Worm (Caenorhabditis elegans) whole organism, mixed stage, embryonic: ENCODE data around the gene T14G8.2.

Source experiments
- M03D4.4 ChIP-seq: sonication (generic microtip); optimal IDR thresholded peaks from 2 replicates; lab custom pipeline; 2017; ENCODE audit warnings: mild to moderate bottlenecking, missing genetic modification characterization, missing compliant biosample characterization
- bed-3 ChIP-seq: fragments of 200-800 bp; sonication (Bioruptor generic); optimal IDR thresholded peaks from 3 replicates; lab custom pipeline; 2018; ENCODE audit warnings: mild to moderate bottlenecking, missing genetic modification characterization, moderate library complexity, missing compliant biosample characterization
- ceh-39 ChIP-seq: fragments of 150-350 bp; optimal IDR thresholded peaks from 2 replicates; lab custom pipeline; 2014; ENCODE audit warnings: missing biosample characterization, missing genetic modification characterization
- ceh-43 ChIP-seq: fragments of 200-800 bp; sonication (Bioruptor generic); optimal IDR thresholded peaks from 2 replicates; lab custom pipeline; 2018; ENCODE audit warnings: mild to moderate bottlenecking, missing genetic modification characterization, moderate library complexity, missing compliant biosample characterization
- ceh-83 ChIP-seq: fragments of 200-800 bp; sonication (Bioruptor generic); optimal IDR thresholded peaks from 2 replicates; lab custom pipeline; 2018; ENCODE audit warnings: mild to moderate bottlenecking, missing genetic modification characterization, missing compliant biosample characterization
- ces-1 ChIP-seq: fragments of 150-350 bp; optimal IDR thresholded peaks from 2 replicates; lab custom pipeline; 2014; ENCODE audit warnings: missing biosample characterization, missing genetic modification reagents, missing genetic modification characterization
- cnd-1 ChIP-seq: fragments of 200-800 bp; sonication (Bioruptor generic); optimal IDR thresholded peaks from 2 replicates; lab custom pipeline; 2018; ENCODE audit warnings: mild to moderate bottlenecking, missing genetic modification characterization, missing compliant biosample characterization
- drap-1 ChIP-seq: fragments of 200-800 bp; sonication (Bioruptor generic); optimal IDR thresholded peaks from 3 replicates; lab custom pipeline; 2018; ENCODE audit warnings: mild to moderate bottlenecking, missing genetic modification characterization, missing compliant biosample characterization
- elt-3 ChIP-seq: fragments of 150-350 bp; optimal IDR thresholded peaks from 2 replicates; lab custom pipeline; 2014; ENCODE audit warnings: missing biosample characterization, missing genetic modification characterization
- flh-1 ChIP-seq: fragments of 200-800 bp; sonication (Bioruptor generic); optimal IDR thresholded peaks from 2 replicates; lab custom pipeline; 2018; ENCODE audit warnings: mild to moderate bottlenecking, missing genetic modification characterization, moderate library complexity, missing compliant biosample characterization
- ham-2 ChIP-seq: fragments of 200-800 bp; sonication (Bioruptor generic); optimal IDR thresholded peaks from 2 replicates; lab custom pipeline; 2018; ENCODE audit warnings: mild to moderate bottlenecking, missing genetic modification characterization, missing compliant biosample characterization
- hlh-1 ChIP-seq: fragments of 150-350 bp; optimal IDR thresholded peaks from 2 replicates; lab custom pipeline; 2014; ENCODE audit warnings: missing biosample characterization, missing genetic modification reagents, missing genetic modification characterization
- lin-13 ChIP-seq: fragments of 150-350 bp; optimal IDR thresholded peaks from 2 replicates; lab custom pipeline; 2014; ENCODE audit warnings: missing biosample characterization, missing genetic modification characterization
- lin-32 ChIP-seq: fragments of 200-800 bp; sonication (Bioruptor generic); optimal IDR thresholded peaks from 2 replicates; lab custom pipeline; 2018; ENCODE audit warnings: mild to moderate bottlenecking, missing genetic modification characterization, missing compliant biosample characterization
- lsy-2 ChIP-seq: fragments of 150-350 bp; optimal IDR thresholded peaks from 2 replicates; lab custom pipeline; 2014; ENCODE audit warnings: missing biosample characterization, missing genetic modification characterization
- mab-5 ChIP-seq: fragments of 150-350 bp; optimal IDR thresholded peaks from 2 replicates; lab custom pipeline; 2014; ENCODE audit warnings: missing biosample characterization, missing genetic modification characterization
- mep-1 ChIP-seq: fragments of 150-350 bp; optimal IDR thresholded peaks from 2 replicates; lab custom pipeline; 2017; ENCODE audit warnings: missing biosample characterization, missing genetic modification reagents, missing genetic modification characterization, inconsistent platforms
- mls-2 ChIP-seq: sonication (generic microtip); optimal IDR thresholded peaks from 2 replicates; lab custom pipeline; 2016; ENCODE audit warnings: mild to moderate bottlenecking, missing genetic modification characterization, moderate library complexity, missing compliant biosample characterization
- nhr-12 ChIP-seq: fragments of 150-350 bp; optimal IDR thresholded peaks from 2 replicates; lab custom pipeline; 2014; ENCODE audit warnings: missing biosample characterization, missing genetic modification characterization
- nhr-2 ChIP-seq: fragments of 150-350 bp; optimal IDR thresholded peaks from 2 replicates; lab custom pipeline; 2014; ENCODE audit warnings: missing biosample characterization, missing genetic modification characterization
- nhr-237 ChIP-seq: fragments of 150-350 bp; optimal IDR thresholded peaks from 2 replicates; lab custom pipeline; 2014; ENCODE audit warnings: missing biosample characterization, missing genetic modification characterization
- nhr-28 ChIP-seq: fragments of 150-350 bp; optimal IDR thresholded peaks from 2 replicates; lab custom pipeline; 2014; ENCODE audit warnings: missing biosample characterization, missing genetic modification characterization
- nhr-76 ChIP-seq: sonication (generic microtip); optimal IDR thresholded peaks from 2 replicates; lab custom pipeline; 2017; ENCODE audit warnings: missing biosample characterization, missing genetic modification characterization
- pha-4 ChIP-seq: fragments of 150-350 bp; optimal IDR thresholded peaks from 2 replicates; lab custom pipeline; 2018; ENCODE audit warnings: missing biosample characterization, missing genetic modification reagents, missing genetic modification characterization
- sem-2 ChIP-seq: fragments of 200-800 bp; sonication (Bioruptor generic); optimal IDR thresholded peaks from 2 replicates; lab custom pipeline; 2018; ENCODE audit warnings: mild to moderate bottlenecking, missing genetic modification characterization, missing compliant biosample characterization
- snpc-4 ChIP-seq: fragments of 150-350 bp; optimal IDR thresholded peaks from 2 replicates; lab custom pipeline; 2014; ENCODE audit warnings: missing biosample characterization, missing genetic modification characterization
- sptf-1 ChIP-seq: sonication (generic microtip); optimal IDR thresholded peaks from 2 replicates; lab custom pipeline; 2017; ENCODE audit warnings: mild to moderate bottlenecking, missing genetic modification characterization, moderate library complexity, missing compliant biosample characterization
- tbx-8 ChIP-seq: fragments of 200-800 bp; sonication (Bioruptor generic); optimal IDR thresholded peaks from 2 replicates; lab custom pipeline; 2018; ENCODE audit warnings: mild to moderate bottlenecking, missing genetic modification characterization, moderate library complexity, missing compliant biosample characterization
- unc-120 ChIP-seq: sonication (generic microtip); optimal IDR thresholded peaks from 2 replicates; lab custom pipeline; 2017; ENCODE audit warnings: missing genetic modification characterization, missing compliant biosample characterization; ENCODE audit not compliant: poor library complexity, severe bottlenecking
- unc-39 ChIP-seq: fragments of 150-350 bp; optimal IDR thresholded peaks from 2 replicates; lab custom pipeline; 2014; ENCODE audit warnings: missing biosample characterization, missing genetic modification characterization
- unc-62 ChIP-seq: fragments of 150-350 bp; optimal IDR thresholded peaks from 2 replicates; lab custom pipeline; 2014; ENCODE audit warnings: missing biosample characterization, missing genetic modification reagents, missing genetic modification characterization
- ztf-11 ChIP-seq: fragments of 150-350 bp; optimal IDR thresholded peaks from 2 replicates; lab custom pipeline; 2014; ENCODE audit warnings: missing biosample characterization, missing genetic modification characterization

T14G8.2 gene

ce11 chrX:12825174-12825573 is 32.6 kb upstream of the T14G8.2 start:
- TF ChIP-seq ztf-11 (tag; lab: Kevin White, UChicago) (no peak), mab-5 (tag; lab: Kevin White, UChicago) (no peak), snpc-4 (no peak), sptf-1 (no peak), lsy-2 (tag; lab: Kevin White, UChicago) (no peak), mls-2 (tag; lab: Kevin White, UChicago) (no peak), flh-1 (GFP tag; lab: Kevin White, UChicago) (no peak), lin-13 (tag; lab: Kevin White, UChicago) (no peak), nhr-2 (tag; lab: Kevin White, UChicago) (no peak), unc-62 (GFP tag; lab: Kevin White, UChicago) (no peak), cnd-1 (tag; lab: Kevin White, UChicago) (no peak), sem-2 (GFP tag; lab: Kevin White, UChicago) (no peak), nhr-76 (tag; lab: Kevin White, UChicago) (no peak), mep-1 (tag; lab: Kevin White, UChicago) (no peak), lin-32 (GFP tag; lab: Kevin White, UChicago) (no peak), nhr-28 (no peak)

DNA sequence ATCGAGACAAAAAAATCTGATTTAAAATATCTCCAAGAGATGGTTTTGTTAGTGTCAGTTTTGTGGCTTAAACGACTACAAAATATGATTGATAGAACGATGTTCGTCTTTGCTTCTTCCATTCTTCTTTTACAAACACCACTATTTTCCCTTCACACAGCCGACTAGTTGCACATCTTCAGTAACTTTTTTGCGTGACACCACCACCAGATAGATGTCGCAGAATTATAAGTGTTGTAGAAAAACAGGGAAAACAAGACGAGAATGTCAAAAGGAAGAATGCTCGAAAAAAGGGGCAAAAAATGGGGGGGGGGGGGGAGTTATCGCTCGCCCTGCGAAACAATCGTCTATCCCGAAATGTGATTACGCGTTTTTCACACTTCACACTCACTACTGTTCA is 31.0 kb upstream of the T14G8.2 start:
- TF ChIP-seq mep-1 (tag; lab: Kevin White, UChicago) (no peak), lsy-2 (tag; lab: Kevin White, UChicago) (no peak), unc-62 (GFP tag; lab: Kevin White, UChicago) (no peak), ham-2 (no peak), bed-3 (no peak), nhr-12 (tag; lab: Kevin White, UChicago) (no peak), nhr-2 (tag; lab: Kevin White, UChicago) (no peak), nhr-28 (no peak), ceh-43 (no peak), elt-3 (tag; lab: Kevin White, UChicago) (no peak), pha-4 (tag; lab: Kevin White, UChicago) (no peak), flh-1 (GFP tag; lab: Kevin White, UChicago) (no peak), ceh-39 (no peak), sem-2 (GFP tag; lab: Kevin White, UChicago) (no peak), nhr-76 (tag; lab: Kevin White, UChicago) (no peak)
- TF ChIP-seq, all 35 proteins: peak for 0

ce11 chrX:12827741-12828408 is 29.9 kb upstream of the T14G8.2 start:
- no peak for TF ChIP-seq sem-2 (GFP tag; lab: Kevin White, UChicago)
- no peak for TF ChIP-seq mls-2 (tag; lab: Kevin White, UChicago)
- no peak for TF ChIP-seq lin-13 (tag; lab: Kevin White, UChicago)
- no peak for TF ChIP-seq ceh-83 (GFP tag; lab: Kevin White, UChicago)
- TF ChIP-seq ceh-43: no peak
- TF ChIP-seq flh-1 (GFP tag; lab: Kevin White, UChicago): no peak
- TF ChIP-seq nhr-28: no peak
- no peak for TF ChIP-seq elt-3 (tag; lab: Kevin White, UChicago)
- no peak for TF ChIP-seq nhr-12 (tag; lab: Kevin White, UChicago)
- no peak for TF ChIP-seq sptf-1

DNA sequence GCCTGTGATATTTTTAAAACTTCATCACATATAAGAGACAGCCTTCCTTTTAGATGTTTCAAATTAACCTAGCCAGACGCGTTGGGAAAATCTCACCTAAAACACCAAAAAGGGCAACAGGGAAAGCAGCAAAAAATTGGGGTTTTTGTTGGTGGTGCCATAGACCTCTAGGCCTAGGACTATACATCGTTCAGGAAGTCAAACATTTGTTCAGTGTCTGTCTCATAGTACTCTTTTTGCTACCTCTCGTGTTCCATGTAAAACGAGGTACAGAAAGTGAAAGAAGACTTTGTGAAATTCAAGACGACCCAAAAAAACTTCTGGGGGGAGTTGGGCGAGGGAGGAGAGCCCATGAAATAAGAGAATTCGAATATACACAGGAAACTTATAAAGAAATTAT is 28.7 kb upstream of the T14G8.2 start:
- no peak for TF ChIP-seq nhr-76 (tag; lab: Kevin White, UChicago)
- no peak for TF ChIP-seq sptf-1
- TF ChIP-seq unc-39 (tag; lab: Kevin White, UChicago): no peak
- no peak for TF ChIP-seq hlh-1 (tag; lab: Kevin White, UChicago)
- TF ChIP-seq unc-120 (tag; lab: Kevin White, UChicago): no peak
- TF ChIP-seq drap-1: no peak
- no peak for TF ChIP-seq ztf-11 (tag; lab: Kevin White, UChicago)
- no peak for TF ChIP-seq snpc-4
- no peak for TF ChIP-seq nhr-28
- TF ChIP-seq ceh-39: no peak
- TF ChIP-seq nhr-2 (tag; lab: Kevin White, UChicago): no peak
- TF ChIP-seq tbx-8 (GFP tag; lab: Kevin White, UChicago): no peak
- TF ChIP-seq lin-32 (GFP tag; lab: Kevin White, UChicago): no peak
- no peak for TF ChIP-seq nhr-12 (tag; lab: Kevin White, UChicago)

DNA sequence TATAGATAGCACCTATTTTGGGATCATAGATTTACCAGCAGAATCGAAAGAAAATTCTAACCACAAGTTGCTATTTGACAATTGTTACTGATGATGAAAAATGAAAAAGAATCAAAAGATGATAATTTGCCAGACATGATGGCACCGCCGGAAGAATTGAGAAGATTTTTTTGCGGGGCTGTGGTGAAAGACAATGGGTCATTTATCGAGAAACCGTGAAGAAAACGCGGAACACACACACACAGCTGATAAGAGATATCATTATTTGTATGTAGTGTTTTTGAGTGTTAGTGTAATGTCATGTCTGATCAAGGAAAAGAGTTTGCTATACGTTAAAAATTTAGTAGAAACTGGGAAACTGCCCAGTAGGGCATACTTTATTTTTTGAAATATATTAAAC is 23.0 kb upstream of the T14G8.2 start:
- TF ChIP-seq ham-2 (no peak), M03D4.4 (tag; lab: Kevin White, UChicago) (no peak), drap-1 (no peak), nhr-237 (tag; lab: Kevin White, UChicago) (no peak), lin-13 (tag; lab: Kevin White, UChicago) (no peak), ceh-43 (no peak), ces-1 (GFP tag; lab: Kevin White, UChicago) (no peak)
